Worm (Caenorhabditis elegans) whole organism, L2 larva: ENCODE measurements around the gene Y49F6B.19.

Experiments used
- elt-3 ChIP-seq: sonication (generic microtip); optimal IDR thresholded peaks from 2 replicates; lab custom pipeline; 2017; ENCODE audit warnings: missing biosample characterization, missing genetic modification characterization
- lin-39 ChIP-seq: fragments of 150-350 bp; optimal IDR thresholded peaks from 2 replicates; lab custom pipeline; 2014; ENCODE audit warnings: missing biosample characterization, missing genetic modification reagents, missing genetic modification characterization
- nhr-237 ChIP-seq: fragments of 150-350 bp; optimal IDR thresholded peaks from 2 replicates; lab custom pipeline; 2014; ENCODE audit warnings: missing biosample characterization, missing genetic modification characterization

DNA sequence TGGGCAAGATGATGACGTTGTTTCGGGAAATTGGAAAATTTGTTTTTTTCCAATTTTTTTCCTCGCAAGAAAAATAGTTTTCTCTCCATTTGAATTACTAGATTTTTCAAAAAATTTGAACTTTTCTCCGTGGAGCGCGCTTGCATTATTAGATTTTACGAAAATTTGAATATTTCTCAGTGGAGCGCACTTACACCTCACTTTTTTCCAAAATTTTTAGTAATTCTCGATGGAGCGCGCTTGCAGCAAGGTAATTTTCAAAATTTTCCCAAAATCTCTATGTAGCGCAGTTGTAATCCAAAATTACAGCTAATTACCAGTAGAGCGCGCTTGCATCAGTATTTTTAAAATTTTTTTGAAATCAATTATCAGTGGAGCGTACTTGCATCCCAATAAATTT is 42.5 kb upstream of the Y49F6B.19 start:
- TF ChIP-seq elt-3 (no peak), lin-39 (tag; lab: Kevin White, UChicago) (no peak), nhr-237 (tag; lab: Kevin White, UChicago) (no peak)
